Fruit fly (Drosophila melanogaster) whole organism, prepupa: ENCODE data around the gene Z600.
A peak's percentile ranks its signal among the peaks of the same experiment; 100 is the strongest.

Experiments
- CG10669 ChIP-seq: fragments of 200-800 bp; sonication (Bioruptor generic); optimal IDR thresholded peaks from 3 replicates; lab custom pipeline; 2018; ENCODE audit warnings: missing biosample characterization, mild to moderate bottlenecking, missing genetic modification characterization, moderate library complexity
- CG11294 ChIP-seq: fragments of 200-800 bp; sonication (Bioruptor generic); IDR thresholded peaks from 2 replicates; pipeline ENCODE4 v1.3.6; 2022; ENCODE audit warnings: missing biosample characterization, missing genetic modification characterization
- CG15336 ChIP-seq: fragments of 200-800 bp; sonication (Bioruptor generic); IDR thresholded peaks from 2 replicates; pipeline ENCODE4 v1.3.6; 2022; ENCODE audit warnings: missing biosample characterization, missing genetic modification characterization
- CG1621 ChIP-seq: fragments of 200-800 bp; sonication (Bioruptor generic); optimal IDR thresholded peaks from 3 replicates; lab custom pipeline; 2018; ENCODE audit warnings: missing biosample characterization, mild to moderate bottlenecking, missing genetic modification characterization
- CG16779 ChIP-seq: fragments of 200-800 bp; sonication (Bioruptor generic); optimal IDR thresholded peaks from 3 replicates; lab custom pipeline; 2017; ENCODE audit warnings: missing biosample characterization, mild to moderate bottlenecking, missing genetic modification characterization
- CG3032 ChIP-seq: fragments of 200-800 bp; optimal IDR thresholded peaks from 2 replicates; lab custom pipeline; 2019; ENCODE audit warnings: missing biosample characterization, mild to moderate bottlenecking, missing genetic modification characterization, moderate library complexity
- CG32006 ChIP-seq: fragments of 200-800 bp; sonication (Bioruptor generic); optimal IDR thresholded peaks from 3 replicates; lab custom pipeline; 2017; ENCODE audit warnings: missing biosample characterization, mild to moderate bottlenecking, missing genetic modification characterization
- CG34406 ChIP-seq: fragments of 200-800 bp; sonication (Bioruptor generic); optimal IDR thresholded peaks from 3 replicates; lab custom pipeline; 2016; ENCODE audit warnings: missing biosample characterization, missing genetic modification characterization
- CG3919 ChIP-seq: fragments of 200-800 bp; sonication (Bioruptor generic); optimal IDR thresholded peaks from 3 replicates; lab custom pipeline; 2016; ENCODE audit warnings: missing biosample characterization, missing genetic modification characterization
- CG6276 ChIP-seq: fragments of 200-800 bp; sonication (Bioruptor generic); optimal IDR thresholded peaks from 2 replicates; lab custom pipeline; 2017; ENCODE audit warnings: missing biosample characterization, mild to moderate bottlenecking, missing genetic modification characterization
- CG6854 ChIP-seq: fragments of 200-800 bp; sonication (Bioruptor generic); optimal IDR thresholded peaks from 2 replicates; lab custom pipeline; 2017; ENCODE audit warnings: missing biosample characterization, mild to moderate bottlenecking, missing genetic modification characterization
- CG8119 ChIP-seq: fragments of 200-800 bp; sonication (Bioruptor generic); IDR thresholded peaks from 3 replicates; pipeline ENCODE4 v1.3.6; 2022; ENCODE audit warnings: missing biosample characterization, missing genetic modification characterization
- CG8632 ChIP-seq: fragments of 200-800 bp; sonication (Bioruptor generic); optimal IDR thresholded peaks from 3 replicates; lab custom pipeline; 2016; ENCODE audit warnings: missing biosample characterization, missing genetic modification characterization
- Eip78C ChIP-seq: fragments of 200-800 bp; sonication (Bioruptor generic); peaks from one replicate; lab custom pipeline; 2016; ENCODE audit warnings: missing biosample characterization, missing genetic modification characterization
- Lpt ChIP-seq: fragments of 200-800 bp; sonication (Bioruptor generic); optimal IDR thresholded peaks from 3 replicates; lab custom pipeline; 2016; ENCODE audit warnings: missing biosample characterization, missing genetic modification characterization
- Met ChIP-seq: fragments of 200-800 bp; sonication (Bioruptor generic); optimal IDR thresholded peaks from 3 replicates; lab custom pipeline; 2016; ENCODE audit warnings: missing biosample characterization, missing genetic modification characterization
- OdsH ChIP-seq: fragments of 200-800 bp; sonication (Bioruptor generic); optimal IDR thresholded peaks from 3 replicates; lab custom pipeline; 2016; ENCODE audit warnings: missing biosample characterization, missing genetic modification characterization
- Sox14 ChIP-seq: fragments of 200-800 bp; sonication (Bioruptor generic); optimal IDR thresholded peaks from 3 replicates; lab custom pipeline; 2016; ENCODE audit warnings: missing biosample characterization, missing genetic modification characterization
- acj6 ChIP-seq: fragments of 200-800 bp; sonication (Bioruptor generic); optimal IDR thresholded peaks from 3 replicates; lab custom pipeline; 2016; ENCODE audit warnings: missing biosample characterization, missing genetic modification characterization
- cyc ChIP-seq: fragments of 200-800 bp; sonication (Bioruptor generic); optimal IDR thresholded peaks from 3 replicates; lab custom pipeline; 2016; ENCODE audit warnings: missing biosample characterization, missing genetic modification characterization
- dac ChIP-seq: fragments of 200-800 bp; sonication (Bioruptor generic); optimal IDR thresholded peaks from 2 replicates; lab custom pipeline; 2017; ENCODE audit warnings: missing biosample characterization, mild to moderate bottlenecking, missing genetic modification characterization
- eg ChIP-seq: fragments of 200-800 bp; sonication (Bioruptor generic); IDR thresholded peaks from 3 replicates; pipeline ENCODE4 v1.3.6; 2022; ENCODE audit warnings: missing biosample characterization, missing genetic modification characterization
- esn ChIP-seq: fragments of 200-800 bp; sonication (Bioruptor generic); optimal IDR thresholded peaks from 2 replicates; lab custom pipeline; 2016; ENCODE audit warnings: missing biosample characterization, mild to moderate bottlenecking, missing genetic modification characterization, moderate library complexity
- fd85E ChIP-seq: fragments of 200-800 bp; sonication (Bioruptor generic); optimal IDR thresholded peaks from 3 replicates; lab custom pipeline; 2016; ENCODE audit warnings: missing biosample characterization, missing genetic modification characterization
- fkh ChIP-seq: fragments of 200-800 bp; sonication (Bioruptor generic); optimal IDR thresholded peaks from 3 replicates; lab custom pipeline; 2017; ENCODE audit warnings: missing biosample characterization, mild to moderate bottlenecking, missing genetic modification characterization, moderate library complexity
- lz ChIP-seq: fragments of 200-800 bp; sonication (Bioruptor generic); optimal IDR thresholded peaks from 3 replicates; lab custom pipeline; 2016; ENCODE audit warnings: missing biosample characterization, missing genetic modification characterization
- net ChIP-seq: fragments of 200-800 bp; sonication (Bioruptor generic); optimal IDR thresholded peaks from 3 replicates; lab custom pipeline; 2016; ENCODE audit warnings: missing biosample characterization, missing genetic modification characterization
- pdm3 ChIP-seq: fragments of 200-800 bp; sonication (Bioruptor generic); optimal IDR thresholded peaks from 3 replicates; lab custom pipeline; 2016; ENCODE audit warnings: missing biosample characterization, missing genetic modification characterization
- salr ChIP-seq, 2 experiments: fragments of 200-800 bp; sonication (Bioruptor generic); optimal IDR thresholded peaks; 3 replicates each; lab custom pipeline; 2016 to 2018; ENCODE audit warnings: missing biosample characterization in 2 of 2, missing genetic modification characterization in 2 of 2, mild to moderate bottlenecking in 1 of 2
- spab ChIP-seq: fragments of 200-800 bp; sonication (Bioruptor generic); optimal IDR thresholded peaks from 2 replicates; lab custom pipeline; 2017; ENCODE audit warnings: missing biosample characterization, mild to moderate bottlenecking, missing genetic modification characterization, missing genetic modification reagents
- svp ChIP-seq: fragments of 200-800 bp; sonication (Bioruptor generic); peaks from one replicate; lab custom pipeline; 2016; ENCODE audit warnings: missing biosample characterization, missing genetic modification characterization
- topi ChIP-seq: fragments of 200-800 bp; sonication (Bioruptor generic); optimal IDR thresholded peaks from 3 replicates; lab custom pipeline; 2016; ENCODE audit warnings: missing biosample characterization, missing genetic modification characterization
- vri ChIP-seq: fragments of 200-800 bp; sonication (Bioruptor generic); optimal IDR thresholded peaks from 3 replicates; lab custom pipeline; 2016; ENCODE audit warnings: missing biosample characterization, mild to moderate bottlenecking, missing genetic modification characterization

Z600 gene

dm6 chr3L:15514405-15514804 lies 5.5 kb downstream of the Z600 start:
- TF ChIP-seq Lpt (GFP tag; lab: Kevin White, UChicago) (peak; percentile 38), topi (no peak), CG15336 (GFP tag; lab: Robert Waterston, UW) (peak; percentile 48; the same call in 1 of the 2 replicates), spab (GFP tag; lab: Kevin White, UChicago) (no peak), CG10669 (GFP tag; lab: Kevin White, UChicago) (no peak), fd85E (GFP tag; lab: Kevin White, UChicago) (no peak), CG6854 (GFP tag; lab: Kevin White, UChicago) (peak; percentile 44), CG8119 (GFP tag; lab: Robert Waterston, UW) (peak; percentile 29; the same call in 1 of the 3 replicates), vri (GFP tag; lab: Kevin White, UChicago) (peak; percentile 66), svp (GFP tag; lab: Kevin White, UChicago) (no peak), Sox14 (GFP tag; lab: Kevin White, UChicago) (peak; percentile 49), fkh (GFP tag; lab: Kevin White, UChicago) (peak; percentile 57), Eip78C (GFP tag; lab: Kevin White, UChicago) (peak; percentile 65), CG34406 (GFP tag; lab: Kevin White, UChicago) (no peak), cyc (GFP tag; lab: Kevin White, UChicago) (no peak)
- TF ChIP-seq, all 60 proteins: peak for 8

- TF ChIP-seq CG15336 (GFP tag; lab: Robert Waterston, UW) (peak; percentile 22; the same call in 1 of the 2 replicates), lz (GFP tag; lab: Kevin White, UChicago) (no peak), Eip78C (GFP tag; lab: Kevin White, UChicago) (peak; percentile 11), Lpt (GFP tag; lab: Kevin White, UChicago) (peak; percentile 17), svp (GFP tag; lab: Kevin White, UChicago) (no peak)
These were observed 6.1 kb downstream of the Z600 start for dm6 chr3L:15514814-15515495.

DNA sequence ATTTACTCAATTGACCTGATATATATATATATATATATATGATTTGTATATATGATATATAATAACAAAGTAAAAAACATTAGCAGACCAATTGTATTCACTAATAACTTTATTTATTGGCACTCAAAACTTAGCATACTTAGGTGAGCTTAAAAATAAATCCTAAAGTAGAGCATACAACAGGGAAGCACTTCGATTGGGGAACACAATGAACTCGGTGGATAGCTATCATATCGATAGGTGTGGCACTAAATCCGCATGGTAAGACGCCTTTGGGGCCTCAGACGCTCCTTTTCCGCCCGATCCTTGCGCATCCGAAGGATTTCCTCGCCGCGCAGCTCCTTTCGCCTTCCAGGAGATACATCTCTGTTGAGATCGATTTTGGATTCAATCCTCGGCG lies 7.6 kb downstream of the Z600 start:
- no peak for TF ChIP-seq OdsH (GFP tag; lab: Kevin White, UChicago)
- no peak for TF ChIP-seq salr (GFP tag; optimal IDR thresholded peaks at IDR 0.05; lab: Kevin White, UChicago)
- TF ChIP-seq CG16779 (tag; lab: Kevin White, UChicago): no peak
- TF ChIP-seq acj6 (GFP tag; lab: Kevin White, UChicago): no peak
- TF ChIP-seq net (GFP tag; lab: Kevin White, UChicago): no peak
- TF ChIP-seq CG32006: no peak

DNA sequence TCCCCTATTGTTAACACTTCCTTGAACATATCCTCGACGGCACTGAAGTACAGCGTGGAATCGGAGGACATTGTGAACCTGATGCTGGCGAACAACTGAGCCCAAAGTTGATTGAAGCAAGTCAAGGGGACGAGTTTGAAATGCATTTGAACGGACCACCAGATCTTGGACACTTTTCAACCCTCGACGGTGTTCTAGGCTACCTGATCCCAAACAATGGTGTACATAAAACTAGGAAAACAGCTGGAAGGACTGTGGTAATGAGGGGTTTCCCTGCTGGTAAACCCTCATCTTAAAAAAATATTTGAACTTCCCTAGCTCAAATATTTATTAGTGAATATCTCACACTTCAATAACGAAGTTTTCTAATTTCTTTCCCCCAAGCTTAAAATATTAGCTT lies 8.1 kb downstream of the Z600 start, which contains the start of gene CG13454:
Gene CG13454 (minus strand): TSS at position 101 of the 400 bp plus-strand sequence.
- TF ChIP-seq CG10669 (GFP tag; lab: Kevin White, UChicago): no peak
- no peak for TF ChIP-seq CG32006
- no peak for TF ChIP-seq CG3919 (GFP tag; lab: Kevin White, UChicago)
- TF ChIP-seq eg: no peak
- TF ChIP-seq pdm3: no peak
- TF ChIP-seq salr (GFP tag; optimal IDR thresholded peaks at IDR 0.05; lab: Kevin White, UChicago): no peak
- no peak for TF ChIP-seq dac (GFP tag; lab: Kevin White, UChicago)
- TF ChIP-seq CG8632 (GFP tag; lab: Kevin White, UChicago): no peak
- TF ChIP-seq vri (GFP tag; lab: Kevin White, UChicago): no peak
- no peak for TF ChIP-seq net (GFP tag; lab: Kevin White, UChicago)
- TF ChIP-seq Met: no peak
- TF ChIP-seq topi: no peak
- TF ChIP-seq CG3032 (tag; lab: Kevin White, UChicago): no peak
- TF ChIP-seq CG6854 (GFP tag; lab: Kevin White, UChicago): no peak
- no peak for TF ChIP-seq CG6276 (GFP tag; lab: Kevin White, UChicago)
- no peak for TF ChIP-seq acj6 (GFP tag; lab: Kevin White, UChicago)
- TF ChIP-seq CG11294: no peak
- TF ChIP-seq esn (GFP tag; lab: Kevin White, UChicago): no peak
- TF ChIP-seq CG1621 (tag; lab: Kevin White, UChicago): no peak
